Worm (Caenorhabditis elegans): ENCODE measurements around the gene erd-2.2.
A peak's percentile ranks its signal among the peaks of the same experiment; 100 is the strongest.

Gene erd-2.2

DNA sequence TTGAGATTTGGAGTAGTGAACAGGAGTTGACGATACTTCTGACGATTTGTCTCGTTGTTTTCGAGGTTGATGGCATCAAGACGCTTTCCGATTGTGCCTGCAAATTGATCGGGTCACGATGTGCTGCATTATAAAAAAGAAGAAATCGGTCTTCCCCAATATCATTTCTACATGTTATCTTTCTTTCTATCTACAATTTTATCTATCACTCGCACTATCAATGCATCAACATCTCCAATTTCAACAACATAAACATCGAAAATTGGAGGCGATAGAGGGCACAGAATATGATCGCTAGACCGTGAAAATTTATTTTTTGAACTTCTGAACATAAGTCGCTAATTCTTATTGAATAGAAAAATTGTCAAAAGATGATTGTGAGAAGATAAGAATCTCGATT is 31.1 kb upstream of the erd-2.2 start:
- TF ChIP-seq ces-1 (GFP tag; optimal IDR thresholded peaks at IDR 0.05) (no peak), daf-16 (GFP tag; optimal IDR thresholded peaks at IDR 0.05) (no peak), daf-16 (tag; optimal IDR thresholded peaks at IDR 0.05) (peak; percentile 80), nhr-28 (tag; optimal IDR thresholded peaks at IDR 0.05) (peak; percentile 21), Y105C5A.15 (GFP tag; IDR thresholded peaks at IDR 0.05) (no peak), duxl-1 (tag; optimal IDR thresholded peaks at IDR 0.05; ENCODE audit: poor library complexity) (peak; percentile 42), nhr-25 (tag; optimal IDR thresholded peaks at IDR 0.05; ENCODE audit: borderline replicate concordance, insufficient read depth) (no peak)

DNA sequence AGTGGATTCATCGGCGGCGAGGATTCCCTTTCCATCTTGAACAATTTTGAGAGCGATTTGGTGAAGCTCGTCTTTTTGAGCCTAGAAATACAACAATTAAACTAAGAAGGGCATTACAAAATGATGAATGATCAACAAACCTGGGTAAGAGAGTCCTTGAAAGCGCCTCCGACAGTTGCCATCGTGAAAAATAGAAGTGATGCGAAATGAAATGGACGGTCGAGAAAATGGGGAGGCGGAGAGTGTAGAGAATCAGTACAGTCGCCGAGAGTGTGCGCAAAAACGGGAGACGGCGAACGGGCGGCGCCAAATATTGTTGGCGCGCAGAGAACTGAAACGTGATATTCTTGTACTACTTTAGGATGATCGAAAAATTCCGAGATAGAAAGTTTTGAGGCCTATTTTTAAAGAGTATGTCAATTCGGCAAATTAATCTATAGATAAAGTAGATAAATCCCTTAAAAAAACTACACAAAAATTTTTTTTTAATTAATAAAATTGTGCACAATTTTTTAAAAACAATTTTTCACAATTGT is 30.6 kb upstream of the erd-2.2 start, which contains the start of gene aldo-2:
aldo-2 (minus strand) TSS at position 486 of the 536 bp plus-strand sequence.
- TF ChIP-seq F37D6.2 (tag; optimal IDR thresholded peaks at IDR 0.05) (no peak), dmd-8 (GFP tag; IDR thresholded peaks at IDR 0.05) (no peak), lim-7 (GFP tag; IDR thresholded peaks at IDR 0.05) (0 out of 2 replicates have a peak, but pooled peaks have one; percentile 27), zag-1 (tag; optimal IDR thresholded peaks at IDR 0.05) (no peak), mxl-3 (GFP tag; optimal IDR thresholded peaks at IDR 0.05) (peak; percentile 43), zfp-3 (GFP tag; conservative IDR thresholded peaks at IDR 0.05) (no peak), tra-1 (GFP tag; IDR thresholded peaks at IDR 0.05) (0 out of 2 replicates have a peak, but pooled peaks have one; percentile 11), zfp-2 (tag; optimal IDR thresholded peaks at IDR 0.05) (no peak), arid-1 (GFP tag; conservative IDR thresholded peaks at IDR 0.05) (no peak), rbr-2 (tag; optimal IDR thresholded peaks at IDR 0.05) (no peak), hlh-11 (tag; optimal IDR thresholded peaks at IDR 0.05) (peak; percentile 32), nhr-28 (tag; optimal IDR thresholded peaks at IDR 0.05) (peak; percentile 7), ztf-11 (tag; optimal IDR thresholded peaks at IDR 0.05) (no peak), lin-1 (GFP tag; IDR thresholded peaks at IDR 0.05) (no peak), duxl-1 (tag; optimal IDR thresholded peaks at IDR 0.05; ENCODE audit: poor library complexity) (no peak), nhr-41 (GFP tag; IDR thresholded peaks at IDR 0.05) (no peak), nhr-48 (tag; optimal IDR thresholded peaks at IDR 0.05) (no peak), nhr-42 (GFP tag; IDR thresholded peaks at IDR 0.05) (no peak), hmg-1.1 (GFP tag; IDR thresholded peaks at IDR 0.05) (no peak), R02D3.7 (tag; optimal IDR thresholded peaks at IDR 0.05) (no peak), lir-3 (tag; optimal IDR thresholded peaks at IDR 0.05) (no peak), hlh-30 (tag; optimal IDR thresholded peaks at IDR 0.05; ENCODE audit: insufficient read depth) (peak; percentile 36), lsy-2 (tag; optimal IDR thresholded peaks at IDR 0.05) (no peak), egl-43 (GFP tag; IDR thresholded peaks at IDR 0.05) (peak; percentile 59; the same call in 1 of the 2 replicates), ZK337.2 (GFP tag; IDR thresholded peaks at IDR 0.05) (0 out of 2 replicates have a peak, but pooled peaks have one; percentile 19), snpc-1.2 (GFP tag; IDR thresholded peaks at IDR 0.05) (no peak), zip-11 (GFP tag; IDR thresholded peaks at IDR 0.05) (no peak), tag-97 (GFP tag; IDR thresholded peaks at IDR 0.05) (no peak), dpl-1 (GFP tag; optimal IDR thresholded peaks at IDR 0.05) (peak; percentile 28), ztf-7 (tag; optimal IDR thresholded peaks at IDR 0.05) (no peak), dve-1 (tag; optimal IDR thresholded peaks at IDR 0.05; ENCODE audit: insufficient read depth) (peak; percentile 12), mdl-1 (tag; optimal IDR thresholded peaks at IDR 0.05) (peak in 1 of 2 experiments; percentile 21), madf-9 (GFP tag; conservative IDR thresholded peaks at IDR 0.05) (peak; percentile 40; the same call in 1 of the 2 replicates), unc-62 (GFP tag; optimal IDR thresholded peaks at IDR 0.05 in 1 of 2) (peak in 1 of 2 experiments; percentile 96), unc-62 (tag; optimal IDR thresholded peaks at IDR 0.05) (no peak), ceh-28 (tag; optimal IDR thresholded peaks at IDR 0.05) (no peak), cey-2 (tag; optimal IDR thresholded peaks at IDR 0.05; ENCODE audit: borderline replicate concordance, insufficient read depth) (no peak), ceh-20 (GFP tag; IDR thresholded peaks at IDR 0.05) (no peak), nhr-25 (tag; optimal IDR thresholded peaks at IDR 0.05; ENCODE audit: borderline replicate concordance, insufficient read depth) (no peak), daf-12 (tag; optimal IDR thresholded peaks at IDR 0.05) (no peak), F44E2.7 (GFP tag; IDR thresholded peaks at IDR 0.05) (no peak), mep-1 (tag; optimal IDR thresholded peaks at IDR 0.05) (peak; percentile 46), ama-1 (optimal IDR thresholded peaks at IDR 0.05) (peak; percentile 97), nhr-6 (tag; optimal IDR thresholded peaks at IDR 0.05) (no peak)

Data from whole organism, L4 larva.